Fruit fly (Drosophila melanogaster) whole organism, prepupa: ENCODE data around the gene Cpr72Eb.

Source experiments
- CG10631 ChIP-seq: fragments of 200-800 bp; sonication (Bioruptor generic); optimal IDR thresholded peaks from 2 replicates; lab custom pipeline; 2016; ENCODE audit warnings: missing biosample characterization, missing genetic modification characterization
- CG10669 ChIP-seq: fragments of 200-800 bp; sonication (Bioruptor generic); optimal IDR thresholded peaks from 3 replicates; lab custom pipeline; 2018; ENCODE audit warnings: missing biosample characterization, mild to moderate bottlenecking, missing genetic modification characterization, moderate library complexity
- CG11902 ChIP-seq: fragments of 200-800 bp; sonication (Bioruptor generic); optimal IDR thresholded peaks from 3 replicates; lab custom pipeline; 2016; ENCODE audit warnings: missing biosample characterization, missing genetic modification characterization
- CG15336 ChIP-seq: fragments of 200-800 bp; sonication (Bioruptor generic); IDR thresholded peaks from 2 replicates; pipeline ENCODE4 v1.3.6; 2022; ENCODE audit warnings: missing biosample characterization, missing genetic modification characterization
- CG1621 ChIP-seq: fragments of 200-800 bp; sonication (Bioruptor generic); optimal IDR thresholded peaks from 3 replicates; lab custom pipeline; 2018; ENCODE audit warnings: missing biosample characterization, mild to moderate bottlenecking, missing genetic modification characterization
- CG16779 ChIP-seq: fragments of 200-800 bp; sonication (Bioruptor generic); optimal IDR thresholded peaks from 3 replicates; lab custom pipeline; 2017; ENCODE audit warnings: missing biosample characterization, mild to moderate bottlenecking, missing genetic modification characterization
- CG3032 ChIP-seq: fragments of 200-800 bp; optimal IDR thresholded peaks from 2 replicates; lab custom pipeline; 2019; ENCODE audit warnings: missing biosample characterization, mild to moderate bottlenecking, missing genetic modification characterization, moderate library complexity
- CG32006 ChIP-seq: fragments of 200-800 bp; sonication (Bioruptor generic); optimal IDR thresholded peaks from 3 replicates; lab custom pipeline; 2017; ENCODE audit warnings: missing biosample characterization, mild to moderate bottlenecking, missing genetic modification characterization
- CG6276 ChIP-seq: fragments of 200-800 bp; sonication (Bioruptor generic); optimal IDR thresholded peaks from 2 replicates; lab custom pipeline; 2017; ENCODE audit warnings: missing biosample characterization, mild to moderate bottlenecking, missing genetic modification characterization
- CG6808 ChIP-seq: fragments of 200-800 bp; sonication (Bioruptor generic); optimal IDR thresholded peaks from 3 replicates; lab custom pipeline; 2017; ENCODE audit warnings: missing biosample characterization, missing genetic modification characterization, mild to moderate bottlenecking, moderate library complexity, missing genetic modification reagents
- CG7368 ChIP-seq: fragments of 200-800 bp; sonication (Bioruptor generic); optimal IDR thresholded peaks from 3 replicates; lab custom pipeline; 2016; ENCODE audit warnings: missing biosample characterization, missing genetic modification characterization
- CG8119 ChIP-seq: fragments of 200-800 bp; sonication (Bioruptor generic); IDR thresholded peaks from 3 replicates; pipeline ENCODE4 v1.3.6; 2022; ENCODE audit warnings: missing biosample characterization, missing genetic modification characterization
- CG8632 ChIP-seq: fragments of 200-800 bp; sonication (Bioruptor generic); optimal IDR thresholded peaks from 3 replicates; lab custom pipeline; 2016; ENCODE audit warnings: missing biosample characterization, missing genetic modification characterization
- CG9139 ChIP-seq: fragments of 200-800 bp; sonication (Bioruptor generic); optimal IDR thresholded peaks from 3 replicates; lab custom pipeline; 2017; ENCODE audit warnings: missing biosample characterization, mild to moderate bottlenecking, missing genetic modification characterization
- Eip75B ChIP-seq: fragments of 200-800 bp; sonication (Bioruptor generic); optimal IDR thresholded peaks from 3 replicates; lab custom pipeline; 2016; ENCODE audit warnings: missing biosample characterization, missing genetic modification characterization
- Eip78C ChIP-seq: fragments of 200-800 bp; sonication (Bioruptor generic); peaks from one replicate; lab custom pipeline; 2016; ENCODE audit warnings: missing biosample characterization, missing genetic modification characterization
- Eip93F ChIP-seq: fragments of 200-800 bp; sonication (Bioruptor generic); optimal IDR thresholded peaks from 2 replicates; lab custom pipeline; 2016; ENCODE audit warnings: missing biosample characterization, mild to moderate bottlenecking, missing genetic modification characterization
- Gug ChIP-seq: fragments of 200-800 bp; sonication (Bioruptor generic); IDR thresholded peaks from 2 replicates; pipeline ENCODE4 v1.3.6; 2022; ENCODE audit warnings: missing biosample characterization, missing genetic modification characterization
- Hr38 ChIP-seq: sonication (Bioruptor generic); optimal IDR thresholded peaks from 2 replicates; lab custom pipeline; 2016; ENCODE audit warnings: missing biosample characterization, missing genetic modification characterization
- Hr39 ChIP-seq: fragments of 200-800 bp; sonication (Bioruptor generic); optimal IDR thresholded peaks from 2 replicates; lab custom pipeline; 2016; ENCODE audit warnings: missing biosample characterization, missing genetic modification characterization
- Hr4 ChIP-seq: fragments of 200-800 bp; sonication (Bioruptor generic); optimal IDR thresholded peaks from 3 replicates; lab custom pipeline; 2016; ENCODE audit warnings: missing biosample characterization, missing genetic modification characterization
- Lpt ChIP-seq: fragments of 200-800 bp; sonication (Bioruptor generic); optimal IDR thresholded peaks from 3 replicates; lab custom pipeline; 2016; ENCODE audit warnings: missing biosample characterization, missing genetic modification characterization
- Smox ChIP-seq: fragments of 200-800 bp; sonication (Bioruptor generic); optimal IDR thresholded peaks from 3 replicates; lab custom pipeline; 2016; ENCODE audit warnings: missing biosample characterization, missing genetic modification characterization
- Sox14 ChIP-seq: fragments of 200-800 bp; sonication (Bioruptor generic); optimal IDR thresholded peaks from 3 replicates; lab custom pipeline; 2016; ENCODE audit warnings: missing biosample characterization, missing genetic modification characterization
- cyc ChIP-seq: fragments of 200-800 bp; sonication (Bioruptor generic); optimal IDR thresholded peaks from 3 replicates; lab custom pipeline; 2016; ENCODE audit warnings: missing biosample characterization, missing genetic modification characterization
- eg ChIP-seq: fragments of 200-800 bp; sonication (Bioruptor generic); IDR thresholded peaks from 3 replicates; pipeline ENCODE4 v1.3.6; 2022; ENCODE audit warnings: missing biosample characterization, missing genetic modification characterization
- esn ChIP-seq: fragments of 200-800 bp; sonication (Bioruptor generic); optimal IDR thresholded peaks from 2 replicates; lab custom pipeline; 2016; ENCODE audit warnings: missing biosample characterization, mild to moderate bottlenecking, missing genetic modification characterization, moderate library complexity
- fd59A ChIP-seq: fragments of 200-800 bp; sonication (Bioruptor generic); optimal IDR thresholded peaks from 2 replicates; lab custom pipeline; 2017; ENCODE audit warnings: missing biosample characterization, mild to moderate bottlenecking, missing genetic modification characterization, missing genetic modification reagents
- fd85E ChIP-seq: fragments of 200-800 bp; sonication (Bioruptor generic); optimal IDR thresholded peaks from 3 replicates; lab custom pipeline; 2016; ENCODE audit warnings: missing biosample characterization, missing genetic modification characterization
- fkh ChIP-seq: fragments of 200-800 bp; sonication (Bioruptor generic); optimal IDR thresholded peaks from 3 replicates; lab custom pipeline; 2017; ENCODE audit warnings: missing biosample characterization, mild to moderate bottlenecking, missing genetic modification characterization, moderate library complexity
- net ChIP-seq: fragments of 200-800 bp; sonication (Bioruptor generic); optimal IDR thresholded peaks from 3 replicates; lab custom pipeline; 2016; ENCODE audit warnings: missing biosample characterization, missing genetic modification characterization
- pdm3 ChIP-seq: fragments of 200-800 bp; sonication (Bioruptor generic); optimal IDR thresholded peaks from 3 replicates; lab custom pipeline; 2016; ENCODE audit warnings: missing biosample characterization, missing genetic modification characterization
- salr ChIP-seq, 2 experiments: fragments of 200-800 bp; sonication (Bioruptor generic); optimal IDR thresholded peaks; 3 replicates each; lab custom pipeline; 2016 to 2018; ENCODE audit warnings: missing biosample characterization in 2 of 2, missing genetic modification characterization in 2 of 2, mild to moderate bottlenecking in 1 of 2
- spab ChIP-seq: fragments of 200-800 bp; sonication (Bioruptor generic); optimal IDR thresholded peaks from 2 replicates; lab custom pipeline; 2017; ENCODE audit warnings: missing biosample characterization, mild to moderate bottlenecking, missing genetic modification characterization, missing genetic modification reagents
- svp ChIP-seq: fragments of 200-800 bp; sonication (Bioruptor generic); peaks from one replicate; lab custom pipeline; 2016; ENCODE audit warnings: missing biosample characterization, missing genetic modification characterization

The Cpr72Eb gene

dm6 chr3L:16392874-16393273, 28.2 kb downstream of the Cpr72Eb start (continued):
- TF ChIP-seq fd59A (no peak), esn (GFP tag; lab: Kevin White, UChicago) (no peak)

dm6 chr3L:16393700-16394099, 29.0 kb downstream of the Cpr72Eb start:
- TF ChIP-seq fkh (GFP tag; lab: Kevin White, UChicago) = peak; percentile 65
- no peak for TF ChIP-seq CG10669 (GFP tag; lab: Kevin White, UChicago)
- TF ChIP-seq, all 60 proteins: peak for 1

dm6 chr3L:16394506-16394905, 29.8 kb downstream of the Cpr72Eb start, which contains the start of gene Gagr:
Gagr (plus strand) TSS chr3L:16394586.
- no peak for TF ChIP-seq Smox (GFP tag; lab: Kevin White, UChicago)
- TF ChIP-seq svp (GFP tag; lab: Kevin White, UChicago) = peak; percentile 22
- TF ChIP-seq, all 60 proteins: peak for 1

- TF ChIP-seq CG15336 (GFP tag; lab: Robert Waterston, UW) (no peak), Eip78C (GFP tag; lab: Kevin White, UChicago) (no peak), Gug (GFP tag; lab: Robert Waterston, UW) (no peak), pdm3 (GFP tag; lab: Kevin White, UChicago) (no peak), CG16779 (tag; lab: Kevin White, UChicago) (no peak), Lpt (GFP tag; lab: Kevin White, UChicago) (no peak), salr (GFP tag; optimal IDR thresholded peaks at IDR 0.05; lab: Kevin White, UChicago) (no peak), CG8119 (GFP tag; lab: Robert Waterston, UW) (no peak), cyc (no peak), CG11902 (GFP tag; lab: Kevin White, UChicago) (no peak), net (GFP tag; lab: Kevin White, UChicago) (no peak), eg (GFP tag; lab: Robert Waterston, UW) (no peak), spab (no peak), CG7368 (GFP tag; lab: Kevin White, UChicago) (no peak)
- TF ChIP-seq, all 60 proteins: peak for 0
Observed at dm6 chr3L:16400175-16400574, 35.5 kb downstream of the Cpr72Eb start, which contains the start of gene CG44836. CG44836 (minus strand) TSS chr3L:16400275.

dm6 chr3L:16402253-16402652, 37.6 kb downstream of the Cpr72Eb start:
- no peak for TF ChIP-seq Hr38
- peak; percentile 60 for TF ChIP-seq svp (GFP tag; lab: Kevin White, UChicago)
- TF ChIP-seq, all 60 proteins: peak for 1

- TF ChIP-seq svp (GFP tag; lab: Kevin White, UChicago) = peak; percentile 75
- TF ChIP-seq Smox (GFP tag; lab: Kevin White, UChicago) = no peak
- TF ChIP-seq CG10631 (GFP tag; lab: Kevin White, UChicago) = peak; percentile 40
Observed at dm6 chr3L:16407815-16408608, 43.3 kb downstream of the Cpr72Eb start.

dm6 chr3L:16408609-16409439, 44.1 kb downstream of the Cpr72Eb start:
- peak; percentile 61 for TF ChIP-seq CG6808
- peak; percentile 78 for TF ChIP-seq CG32006 (GFP tag; lab: Kevin White, UChicago)
- TF ChIP-seq Hr39 (GFP tag; lab: Kevin White, UChicago) = peak; percentile 57
- TF ChIP-seq CG3032 (tag; lab: Kevin White, UChicago) = peak; percentile 45
- peak; percentile 91 for TF ChIP-seq Eip78C (GFP tag; lab: Kevin White, UChicago)
- peak; percentile 40 for TF ChIP-seq CG15336 (GFP tag; lab: Robert Waterston, UW)
- TF ChIP-seq CG1621 (tag; lab: Kevin White, UChicago) = peak; percentile 37
- TF ChIP-seq Eip75B (GFP tag; lab: Kevin White, UChicago) = peak; percentile 56
- peak; percentile 58 for TF ChIP-seq CG6276 (GFP tag; lab: Kevin White, UChicago)
- no peak for TF ChIP-seq Hr38
- TF ChIP-seq fd85E (GFP tag; lab: Kevin White, UChicago) = no peak
- TF ChIP-seq Eip93F (GFP tag; lab: Kevin White, UChicago) = no peak
- TF ChIP-seq salr (GFP tag; optimal IDR thresholded peaks at IDR 0.05; lab: Kevin White, UChicago) = peak; percentile 56 to 66
- TF ChIP-seq net (GFP tag; lab: Kevin White, UChicago) = peak; percentile 67
- peak; percentile 79 for TF ChIP-seq Sox14 (GFP tag; lab: Kevin White, UChicago)
- TF ChIP-seq eg (GFP tag; lab: Robert Waterston, UW) = peak; percentile 65; the same call in 2 of the 3 replicates
- peak; percentile 68 for TF ChIP-seq Hr4 (GFP tag; lab: Kevin White, UChicago)
- TF ChIP-seq CG9139 (GFP tag; lab: Kevin White, UChicago) = peak; percentile 57
- peak; percentile 68 for TF ChIP-seq fkh (GFP tag; lab: Kevin White, UChicago)
- no peak for TF ChIP-seq svp (GFP tag; lab: Kevin White, UChicago)
- peak; percentile 57 for TF ChIP-seq Smox (GFP tag; lab: Kevin White, UChicago)
- peak; percentile 42 for TF ChIP-seq CG8632 (GFP tag; lab: Kevin White, UChicago)
- peak; percentile 36 for TF ChIP-seq pdm3 (GFP tag; lab: Kevin White, UChicago)
